Fruit fly (Drosophila melanogaster): ENCODE results near the gene CG44954.

CG44954 gene

DNA sequence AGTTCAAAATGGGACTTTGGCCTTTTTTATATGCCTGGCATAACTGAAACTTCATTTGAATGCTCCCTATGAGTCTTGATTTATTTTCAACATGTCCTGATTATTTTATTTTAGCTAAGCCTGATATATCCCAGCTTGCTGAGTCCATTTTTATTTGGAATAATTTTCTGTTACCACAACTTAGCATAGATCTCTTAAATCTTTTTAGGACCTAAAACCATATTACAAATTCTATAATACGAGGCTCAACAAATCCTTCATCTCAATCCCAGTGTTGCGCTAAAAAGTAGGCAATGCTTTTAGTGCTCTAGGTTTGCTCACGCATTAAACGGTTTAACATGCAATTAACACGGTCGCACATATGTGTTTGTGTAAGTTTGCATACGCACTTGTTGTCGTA lies at the start of gene CG44954:
Gene CG44954, minus strand, starts transcription at position 101 of the 400 bp plus-strand sequence.
- TF ChIP-seq CG8478 (optimal IDR thresholded peaks at IDR 0.05) (no peak), CTCF (optimal IDR thresholded peaks at IDR 0.05) (no peak)

DNA sequence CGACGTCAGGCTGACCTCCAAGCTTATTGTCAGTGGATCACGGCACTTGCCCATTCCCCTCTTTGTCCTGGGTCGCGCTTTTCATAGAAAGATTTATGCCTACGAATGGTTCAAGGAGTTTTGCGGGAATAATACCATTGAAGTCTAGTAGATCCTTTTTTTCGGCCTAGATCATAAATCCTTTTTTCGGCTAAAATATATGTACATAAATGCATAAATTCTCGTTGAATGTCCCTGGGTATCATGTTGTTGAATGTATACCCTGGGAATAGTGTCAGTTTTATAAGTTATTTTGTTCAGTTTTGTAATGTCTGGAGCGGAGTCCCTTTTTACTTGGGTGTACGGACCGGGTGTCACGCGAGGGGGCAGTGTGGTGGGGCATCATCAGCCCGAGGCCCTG lies 28.0 kb upstream of the CG44954 start, which contains the start of gene CG34433:
Gene CG34433, plus strand, starts transcription at position 301 of the 400 bp plus-strand sequence.
- no peak for TF ChIP-seq CTCF (optimal IDR thresholded peaks at IDR 0.05)
- TF ChIP-seq CG8478 (optimal IDR thresholded peaks at IDR 0.05), result no peak

DNA sequence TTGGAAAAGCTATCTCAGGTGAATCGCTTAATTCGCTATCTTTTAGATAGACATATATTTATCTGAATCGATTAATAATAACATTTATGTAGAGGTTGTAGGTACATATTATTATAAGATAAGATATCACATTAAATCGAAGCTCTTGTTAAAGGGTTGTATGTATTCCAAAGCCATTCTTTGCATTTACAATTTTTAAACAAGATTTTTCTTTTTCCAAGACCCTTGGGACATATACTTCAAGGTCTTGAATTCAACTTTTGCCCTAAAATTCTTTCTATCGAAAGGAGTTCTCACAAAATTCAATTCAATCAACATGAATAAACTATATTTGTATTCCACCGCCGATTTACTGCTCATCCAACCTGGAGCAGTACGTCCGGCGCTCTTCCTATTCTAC lies 27.1 kb upstream of the CG44954 start, which contains the start of gene CG34432:
Gene CG34432, plus strand, starts transcription at position 301 of the 400 bp plus-strand sequence.
- TF ChIP-seq CG8478 (optimal IDR thresholded peaks at IDR 0.05) (no peak), CTCF (optimal IDR thresholded peaks at IDR 0.05) (no peak)

DNA sequence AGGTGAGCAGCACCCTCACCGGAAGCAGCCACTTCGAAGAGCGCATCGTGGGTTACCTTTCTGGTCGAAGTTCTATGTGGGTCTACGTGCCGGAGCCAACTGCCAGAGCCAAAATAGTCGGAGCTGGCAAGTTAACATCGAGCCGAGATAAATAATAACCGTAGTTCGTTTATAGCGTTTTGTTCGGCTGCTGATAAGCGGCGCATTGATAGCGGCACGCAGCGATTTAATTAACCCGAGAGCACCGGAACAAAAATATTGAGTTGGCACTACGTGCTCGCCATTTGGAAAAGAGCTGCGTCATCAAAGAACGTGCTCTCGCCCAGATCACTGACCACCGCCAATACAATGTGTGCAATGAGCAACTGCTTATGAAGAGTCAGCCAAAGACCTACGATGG lies 26.7 kb upstream of the CG44954 start, which contains the start of gene PH4alphaPV:
Gene PH4alphaPV, minus strand, starts transcription at position 101 of the 400 bp plus-strand sequence.
- TF ChIP-seq CG8478 (optimal IDR thresholded peaks at IDR 0.05), result no peak
- no peak for TF ChIP-seq CTCF (optimal IDR thresholded peaks at IDR 0.05)

DNA sequence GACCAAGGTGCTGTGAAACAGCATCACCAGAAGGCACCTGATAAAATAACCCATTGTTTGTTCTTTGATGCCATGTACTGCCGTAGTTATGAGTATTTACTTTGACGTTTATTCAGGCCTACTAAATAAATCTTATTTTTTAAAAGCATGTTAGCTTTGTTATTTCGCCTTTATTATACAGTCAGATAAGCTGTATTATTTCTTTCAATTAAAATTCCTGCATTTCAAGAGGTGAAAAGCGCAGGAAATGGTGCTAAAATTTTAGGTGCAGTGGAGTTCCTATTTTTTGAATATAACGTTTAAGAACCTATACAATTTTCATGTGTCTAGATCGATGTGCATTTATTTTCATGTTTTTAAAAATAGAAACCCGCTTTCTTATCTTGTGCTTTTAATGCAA lies 24.1 kb upstream of the CG44954 start, which contains the start of gene CG31013:
Gene CG31013, minus strand, starts transcription at position 101 of the 400 bp plus-strand sequence.
- no peak for TF ChIP-seq CG8478 (optimal IDR thresholded peaks at IDR 0.05)
- no peak for TF ChIP-seq CTCF (optimal IDR thresholded peaks at IDR 0.05)

DNA sequence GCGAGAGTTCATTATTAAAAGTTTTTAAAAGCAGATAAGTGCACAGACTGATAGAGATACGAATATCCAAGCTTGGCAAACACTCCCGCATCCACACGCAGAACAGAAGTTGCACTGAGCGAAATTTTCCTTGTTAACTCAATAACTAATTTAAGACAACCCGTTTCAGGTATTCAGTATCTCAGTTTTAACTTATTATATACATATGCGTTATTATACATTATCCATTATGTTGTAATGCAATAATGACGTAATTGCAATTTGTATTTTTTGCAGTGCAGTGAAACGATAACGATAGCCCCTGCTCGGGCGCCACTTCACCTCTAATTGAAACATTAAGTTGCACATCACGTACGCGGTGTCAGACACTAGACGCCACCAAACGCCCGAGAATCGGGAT lies 21.5 kb upstream of the CG44954 start:
- TF ChIP-seq CTCF (optimal IDR thresholded peaks at IDR 0.05), result no peak
- TF ChIP-seq CG8478 (optimal IDR thresholded peaks at IDR 0.05), result no peak

DNA sequence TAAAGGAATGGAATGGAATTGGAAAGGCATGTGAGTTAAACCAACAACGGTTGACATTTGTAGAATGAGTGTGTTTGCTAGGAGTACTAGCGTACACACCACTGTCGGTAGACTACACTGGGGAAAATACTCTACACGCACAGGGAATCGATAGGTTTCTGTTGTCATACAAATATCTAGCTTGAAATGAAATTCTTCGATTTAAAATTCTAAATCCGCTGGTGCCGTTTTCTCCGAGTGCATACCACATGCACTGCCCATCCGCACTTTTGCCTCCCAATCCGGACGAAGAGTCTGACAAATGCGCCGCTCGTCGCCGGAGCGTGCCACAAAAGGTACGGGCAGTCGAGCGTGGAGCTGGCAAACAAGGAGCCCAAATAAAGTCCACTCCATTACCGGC lies 7.2 kb upstream of the CG44954 start, which contains the start of gene CG2267:
Gene CG2267, minus strand, starts transcription at position 101 of the 400 bp plus-strand sequence.
- TF ChIP-seq CG8478 (optimal IDR thresholded peaks at IDR 0.05) (no peak), CTCF (optimal IDR thresholded peaks at IDR 0.05) (no peak)

DNA sequence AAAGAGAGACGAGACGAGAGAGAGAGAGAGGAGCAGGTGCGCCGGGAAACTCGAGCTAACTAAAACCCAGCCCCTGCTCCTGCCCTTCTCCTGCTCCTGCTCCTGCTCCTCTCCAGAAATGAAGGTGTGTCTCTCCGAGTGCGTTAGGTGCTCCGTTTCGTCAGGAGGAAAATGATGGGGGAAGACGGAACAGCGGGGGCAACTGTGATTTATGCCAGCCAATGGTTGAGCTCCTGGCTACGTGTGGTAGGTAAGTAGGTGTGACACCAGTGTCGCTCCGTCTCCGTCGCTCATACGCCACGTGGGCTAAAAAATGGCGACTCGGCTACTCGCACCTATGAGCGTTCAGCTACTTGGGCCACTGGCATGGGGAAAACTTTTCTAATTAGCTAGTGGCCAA lies 4.2 kb downstream of the CG44954 start:
- TF ChIP-seq CG8478 (optimal IDR thresholded peaks at IDR 0.05), result no peak
- no peak for TF ChIP-seq CTCF (optimal IDR thresholded peaks at IDR 0.05)

DNA sequence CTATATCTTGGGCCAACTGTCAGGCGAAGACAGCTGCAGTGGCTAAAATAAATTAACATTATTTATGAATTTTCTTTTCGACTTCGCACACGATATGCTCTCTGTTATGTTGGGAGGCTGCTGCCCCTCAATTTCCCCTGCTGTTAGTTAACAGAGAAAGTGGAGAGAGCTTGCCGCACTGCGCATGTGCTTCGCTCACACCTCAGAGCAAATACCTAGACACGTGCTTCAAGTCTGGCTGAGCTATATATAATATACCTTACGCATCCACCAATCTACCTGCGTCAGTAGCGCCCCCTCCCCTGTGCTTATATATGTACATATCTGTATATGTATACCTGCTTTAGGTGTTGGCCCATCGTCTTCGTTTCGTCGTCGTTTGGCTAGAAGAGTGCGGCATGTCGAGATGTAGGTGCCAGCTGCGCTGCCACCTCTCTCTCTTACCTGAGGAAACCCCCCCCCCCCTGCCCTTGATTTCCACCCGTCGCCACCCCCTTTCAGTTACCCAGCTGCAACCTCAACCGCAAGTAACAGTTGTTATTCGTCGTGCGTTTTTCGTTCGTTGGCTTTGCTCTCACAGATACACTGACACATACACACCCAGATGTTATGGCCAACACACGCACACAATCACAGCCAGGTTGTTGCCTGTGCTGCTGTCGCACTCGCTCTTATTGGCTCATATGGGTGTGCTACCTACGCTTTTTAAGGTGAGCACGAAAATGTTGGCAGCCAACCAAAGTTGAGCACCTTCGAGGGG lies 5.4 kb downstream of the CG44954 start:
- TF ChIP-seq CTCF (optimal IDR thresholded peaks at IDR 0.05), result no peak
- no peak for TF ChIP-seq CG8478 (optimal IDR thresholded peaks at IDR 0.05)

DNA sequence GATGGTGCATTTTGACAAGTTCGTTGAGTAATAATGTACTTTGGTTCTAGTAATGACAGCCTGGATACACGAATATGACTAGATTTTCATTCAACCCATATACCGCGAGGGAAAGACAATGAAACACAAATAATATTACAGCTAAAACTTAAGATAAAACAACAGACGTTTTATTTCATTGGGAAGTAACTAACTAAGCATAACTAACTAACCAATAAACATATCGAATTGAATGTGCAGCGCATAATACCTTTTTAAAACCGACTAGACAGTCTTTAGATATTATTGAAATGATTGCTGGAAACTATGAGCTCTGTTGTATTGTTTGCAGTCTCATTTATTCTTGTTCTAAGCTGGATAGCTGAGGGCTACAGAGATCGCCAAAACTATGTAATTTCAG lies 15.8 kb downstream of the CG44954 start, which contains the start of gene CG31016:
Gene CG31016, plus strand, starts transcription at position 301 of the 400 bp plus-strand sequence.
- TF ChIP-seq CG8478 (optimal IDR thresholded peaks at IDR 0.05) (no peak), CTCF (optimal IDR thresholded peaks at IDR 0.05) (no peak)

DNA sequence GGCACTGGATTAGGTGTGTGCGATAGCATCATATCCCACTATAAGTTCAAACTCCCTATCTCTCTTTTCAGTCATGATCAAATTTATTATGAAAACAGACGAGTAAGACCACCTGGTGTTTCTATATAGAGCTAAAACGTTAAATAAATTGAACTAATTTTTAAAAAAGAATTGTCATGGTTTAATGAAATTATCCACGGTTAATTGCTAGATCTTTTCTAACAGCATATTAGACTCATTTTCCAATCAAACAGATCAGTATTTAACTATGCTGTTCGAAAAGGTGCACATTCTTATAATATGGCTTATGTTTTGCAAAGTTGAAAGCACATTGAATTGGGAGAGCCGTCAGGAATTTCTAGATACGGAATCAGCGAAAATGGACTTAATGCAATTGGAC lies 17.8 kb downstream of the CG44954 start, which contains the start of gene PH4alphaNE3:
Gene PH4alphaNE3, plus strand, starts transcription at position 301 of the 400 bp plus-strand sequence.
- TF ChIP-seq CTCF (optimal IDR thresholded peaks at IDR 0.05) (no peak), CG8478 (optimal IDR thresholded peaks at IDR 0.05) (no peak)

DNA sequence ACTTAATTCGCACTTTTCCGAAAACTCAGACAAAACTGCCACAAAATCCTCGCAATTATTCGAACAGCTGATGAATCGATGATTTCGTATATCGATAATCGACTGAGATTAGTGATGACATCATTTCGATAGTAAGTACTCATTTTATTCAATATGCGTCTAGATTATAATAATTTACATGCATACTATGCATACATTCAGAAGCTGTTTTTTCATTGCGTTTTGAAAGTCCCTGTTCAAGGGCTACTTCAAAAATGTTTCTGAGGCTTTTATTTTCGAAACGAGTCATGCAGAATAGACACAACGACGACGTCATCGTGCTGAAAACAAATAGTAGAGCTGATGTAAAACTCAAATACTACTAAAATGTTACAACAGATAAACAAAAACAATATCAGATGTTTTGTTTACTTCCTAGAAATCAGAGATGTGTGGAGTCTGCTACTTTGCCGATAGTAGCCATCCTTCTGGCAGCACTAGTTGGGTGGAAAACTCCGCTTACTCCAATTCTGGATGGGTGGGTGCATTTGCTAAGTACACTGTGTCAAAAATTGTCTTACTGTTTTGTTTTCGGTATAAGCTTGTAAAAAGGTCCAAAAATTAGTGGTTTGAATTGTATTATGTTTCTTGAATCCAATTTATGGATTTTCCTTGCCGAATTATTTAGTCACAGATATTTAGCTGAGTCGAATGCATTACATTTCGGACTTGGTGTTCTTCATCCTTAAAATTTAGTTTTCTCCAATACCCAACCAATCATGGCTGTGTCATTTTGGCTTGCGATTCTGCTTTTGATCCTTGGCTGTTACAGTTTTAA lies 20.1 kb downstream of the CG44954 start, which contains the start of the genes CG2246 and CG31021:
Gene CG2246, minus strand, starts transcription at position 50 of the 817 bp plus-strand sequence.
Gene CG31021, plus strand, starts transcription at position 767 of the 817 bp plus-strand sequence.
- TF ChIP-seq CTCF (optimal IDR thresholded peaks at IDR 0.05) (peak; percentile 66 to 72), CG8478 (optimal IDR thresholded peaks at IDR 0.05) (no peak)

DNA sequence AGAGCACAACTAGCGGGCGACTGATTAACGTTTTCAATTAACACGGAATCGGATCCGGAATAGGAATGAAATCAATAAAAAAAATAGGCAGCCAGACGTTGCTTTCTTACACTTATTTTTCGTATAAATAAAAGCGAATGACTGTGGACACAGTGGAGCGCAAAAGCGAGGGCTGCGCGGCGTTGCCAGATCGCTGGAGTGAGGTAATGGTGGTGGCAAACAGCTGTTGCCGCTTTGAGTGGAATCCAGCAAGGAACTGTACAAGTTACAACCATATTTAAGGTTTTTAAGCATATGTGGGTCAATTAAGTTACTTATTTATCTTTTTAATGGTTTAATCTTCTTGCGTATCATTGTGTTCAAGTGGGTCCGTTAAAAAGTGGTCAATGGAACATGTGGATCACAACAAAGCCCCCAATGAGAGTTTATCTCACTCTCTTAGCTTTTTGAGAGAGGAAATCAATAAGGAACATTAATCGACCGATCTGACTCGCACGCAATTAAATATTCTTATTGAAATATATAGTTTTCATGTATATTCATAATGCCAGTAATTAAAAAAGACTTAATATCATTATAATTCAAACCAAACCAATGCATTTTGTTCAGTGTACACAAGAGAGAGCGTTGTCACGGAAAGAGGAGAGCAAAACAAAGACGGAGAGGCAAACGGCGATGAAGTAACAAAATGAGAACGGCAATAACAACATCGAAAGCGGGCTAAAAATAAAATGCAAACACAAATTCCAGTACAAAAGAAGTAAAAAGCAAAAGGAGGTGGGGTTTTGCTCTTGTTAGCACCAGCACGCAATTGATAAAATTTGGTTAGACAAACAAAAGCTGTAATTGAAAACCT lies 21.3 kb downstream of the CG44954 start:
- TF ChIP-seq CG8478 (optimal IDR thresholded peaks at IDR 0.05) (no peak), CTCF (optimal IDR thresholded peaks at IDR 0.05) (no peak)

DNA sequence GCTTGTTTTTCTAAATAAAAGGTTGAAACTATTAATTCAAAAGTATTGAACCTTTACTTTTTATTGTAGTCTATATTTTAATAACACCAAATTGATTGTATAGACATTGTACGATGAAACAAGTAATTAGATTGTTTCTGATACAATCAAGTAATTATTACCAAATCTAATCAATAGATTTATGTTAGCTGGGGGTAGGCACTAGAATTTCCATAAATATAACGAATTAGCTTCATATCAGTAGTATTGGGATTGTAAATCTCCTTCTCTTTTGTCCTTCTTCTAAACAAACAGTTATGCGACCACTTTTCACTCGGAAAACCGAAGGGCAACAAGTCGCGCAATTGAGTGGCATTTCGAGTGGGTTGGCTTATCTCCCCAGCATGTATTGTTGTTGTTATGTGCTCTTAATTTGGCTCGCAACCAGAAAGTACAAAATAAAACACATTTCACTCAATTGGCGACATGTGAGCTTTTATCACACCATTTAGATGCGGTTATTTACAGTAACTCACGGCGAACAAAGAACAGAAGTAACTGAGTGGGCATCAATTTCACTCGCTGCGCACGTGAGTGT lies 22.2 kb downstream of the CG44954 start:
- TF ChIP-seq CG8478 (optimal IDR thresholded peaks at IDR 0.05), result no peak

Data from S2 (cell line).